Fruit fly (Drosophila melanogaster): ENCODE results near the gene Edg84A.
A peak's percentile ranks its signal among the peaks of the same experiment; 100 is the strongest.

Edg84A gene

DNA sequence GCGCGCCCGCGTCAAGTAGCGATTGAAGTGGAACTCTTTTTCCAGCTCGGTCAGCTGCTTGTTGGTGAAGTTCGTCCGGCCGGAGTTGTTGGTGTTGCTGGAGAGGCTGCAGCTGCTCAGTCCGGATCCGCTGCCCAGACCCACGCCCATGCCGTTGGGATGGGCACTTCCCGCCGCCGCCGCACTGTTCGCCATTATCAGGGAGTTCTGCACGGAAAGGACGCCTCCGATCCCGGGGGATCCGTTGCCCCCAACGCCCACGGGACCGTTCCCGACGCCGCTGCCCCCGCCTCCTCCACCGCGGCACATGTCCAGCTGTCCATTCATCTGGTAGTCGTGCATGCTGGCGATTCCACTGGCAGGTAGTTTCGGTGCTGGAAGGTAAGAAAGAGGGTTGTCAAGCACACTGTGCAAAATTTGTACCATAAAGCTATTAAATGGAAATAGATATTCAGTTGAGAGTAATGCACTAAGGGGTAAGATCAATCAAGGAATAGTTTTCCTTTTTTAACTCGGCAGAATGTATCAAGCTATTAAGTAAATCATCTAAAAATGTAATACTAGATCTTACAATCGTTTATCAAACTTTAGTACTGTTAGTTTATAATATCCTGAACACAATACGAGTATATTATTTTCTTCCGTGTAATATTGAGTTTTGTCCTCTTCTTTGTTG is 21.5 kb upstream of the Edg84A start:
- TF ChIP-seq CG16779 (tag; optimal IDR thresholded peaks at IDR 0.05) (no peak), Eip78C (GFP tag) (no peak), Gug (GFP tag; IDR thresholded peaks at IDR 0.05) (no peak), CG15336 (GFP tag; IDR thresholded peaks at IDR 0.05) (no peak), CG11294 (GFP tag; IDR thresholded peaks at IDR 0.05) (no peak), topi (GFP tag; optimal IDR thresholded peaks at IDR 0.05) (no peak), CG9139 (GFP tag; optimal IDR thresholded peaks at IDR 0.05) (no peak), net (GFP tag; optimal IDR thresholded peaks at IDR 0.05) (no peak), acj6 (GFP tag; optimal IDR thresholded peaks at IDR 0.05) (no peak), Ets21C (GFP tag; optimal IDR thresholded peaks at IDR 0.05) (no peak), CG34406 (GFP tag; optimal IDR thresholded peaks at IDR 0.05) (no peak), Eip75B (GFP tag; optimal IDR thresholded peaks at IDR 0.05) (no peak), Ets96B (tag; optimal IDR thresholded peaks at IDR 0.05) (no peak), CG6276 (GFP tag; optimal IDR thresholded peaks at IDR 0.05) (no peak), ss (GFP tag; optimal IDR thresholded peaks at IDR 0.05) (no peak), CG8319 (GFP tag; optimal IDR thresholded peaks at IDR 0.05) (no peak), CG6792 (GFP tag; optimal IDR thresholded peaks at IDR 0.05) (no peak), CG7368 (GFP tag; optimal IDR thresholded peaks at IDR 0.05) (no peak)

DNA sequence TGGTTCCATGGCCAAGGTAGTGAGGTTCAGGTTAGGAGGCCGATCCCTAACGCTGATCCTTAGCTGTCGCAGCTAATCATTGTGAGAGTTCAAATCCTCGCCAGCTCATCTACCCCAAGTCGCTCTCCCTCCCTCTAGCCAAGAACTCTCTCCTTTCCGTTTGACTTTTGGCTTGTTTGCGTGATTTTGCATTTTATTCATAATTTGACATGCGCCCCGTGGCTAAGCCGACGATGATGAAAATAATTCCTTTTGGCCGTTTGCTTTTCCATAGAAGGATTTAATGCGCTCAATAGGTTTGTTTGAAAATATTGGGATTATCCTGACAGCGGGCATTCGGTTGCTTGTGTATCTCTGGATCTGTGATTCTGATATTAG is 21.0 kb upstream of the Edg84A start:
- TF ChIP-seq dac (GFP tag; optimal IDR thresholded peaks at IDR 0.05), result no peak
- no peak for TF ChIP-seq CG6792 (GFP tag; optimal IDR thresholded peaks at IDR 0.05)

DNA sequence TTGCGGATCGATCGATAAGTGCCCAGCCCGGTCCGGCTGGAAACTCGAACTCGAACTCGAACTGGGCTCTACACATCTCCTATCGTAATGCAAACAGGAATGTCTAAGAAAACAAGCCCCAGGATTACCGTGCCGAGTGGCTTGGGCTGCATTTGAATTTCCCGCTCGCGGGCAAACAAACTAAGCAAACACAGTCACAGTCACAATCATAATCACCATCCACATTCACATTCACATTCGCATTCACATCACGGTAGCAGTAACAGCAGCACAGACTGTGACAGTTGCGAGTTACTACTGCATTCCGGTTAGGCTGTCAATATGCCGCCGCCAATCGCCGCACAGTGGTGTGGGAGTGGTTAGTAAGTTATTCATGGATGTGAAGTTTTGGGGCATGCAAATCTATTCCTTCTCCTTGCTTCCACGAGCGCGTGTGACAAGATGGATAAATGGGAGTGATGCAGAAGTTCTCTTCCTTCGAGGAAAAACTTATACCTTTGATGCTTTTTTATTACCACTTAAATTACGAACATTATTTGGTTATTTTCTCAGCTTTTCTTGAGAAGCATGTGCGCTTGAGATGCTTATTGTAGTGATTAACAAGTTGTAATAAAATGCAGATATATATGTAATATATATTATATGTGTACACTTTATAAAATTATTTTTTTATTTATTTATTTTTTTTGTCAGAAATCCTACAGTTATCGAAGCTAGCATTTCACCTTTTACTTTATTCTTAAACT is 19.7 kb upstream of the Edg84A start:
- TF ChIP-seq CG32006 (GFP tag; optimal IDR thresholded peaks at IDR 0.05), result peak; percentile 83
- TF ChIP-seq Hr4 (GFP tag; optimal IDR thresholded peaks at IDR 0.05), result peak; percentile 46
- TF ChIP-seq CG10669 (GFP tag; optimal IDR thresholded peaks at IDR 0.05), result no peak
- TF ChIP-seq CG10631 (GFP tag; optimal IDR thresholded peaks at IDR 0.05), result peak; percentile 43
- TF ChIP-seq svp (GFP tag), result peak; percentile 54
- TF ChIP-seq cyc (GFP tag; optimal IDR thresholded peaks at IDR 0.05), result no peak
- peak; percentile 32; the same call in 1 of the 3 replicates for TF ChIP-seq CG8119 (GFP tag; IDR thresholded peaks at IDR 0.05)
- TF ChIP-seq CG3919 (GFP tag; optimal IDR thresholded peaks at IDR 0.05), result peak; percentile 26
- TF ChIP-seq Ets96B (tag; optimal IDR thresholded peaks at IDR 0.05), result no peak
- TF ChIP-seq Hr38 (GFP tag; optimal IDR thresholded peaks at IDR 0.05), result no peak
- peak in 1 of 2 experiments; percentile 51 for TF ChIP-seq salr (GFP tag; optimal IDR thresholded peaks at IDR 0.05)
- no peak for TF ChIP-seq CG6808 (GFP tag; optimal IDR thresholded peaks at IDR 0.05)
- no peak for TF ChIP-seq CG8319 (GFP tag; optimal IDR thresholded peaks at IDR 0.05)
- TF ChIP-seq spab (GFP tag; optimal IDR thresholded peaks at IDR 0.05), result no peak
- no peak for TF ChIP-seq CG15336 (GFP tag; IDR thresholded peaks at IDR 0.05)
- no peak for TF ChIP-seq fd59A (GFP tag; optimal IDR thresholded peaks at IDR 0.05)
- TF ChIP-seq CG4318 (GFP tag; optimal IDR thresholded peaks at IDR 0.05), result peak; percentile 75
- no peak for TF ChIP-seq Eip75B (GFP tag; optimal IDR thresholded peaks at IDR 0.05)
- no peak for TF ChIP-seq CG11762 (GFP tag; optimal IDR thresholded peaks at IDR 0.05; ENCODE audit: insufficient read depth)
- no peak for TF ChIP-seq Hr39 (GFP tag; optimal IDR thresholded peaks at IDR 0.05)
- TF ChIP-seq pdm3 (GFP tag; optimal IDR thresholded peaks at IDR 0.05), result no peak
- peak; percentile 59 for TF ChIP-seq Eip78C (GFP tag)
- TF ChIP-seq ss (GFP tag; optimal IDR thresholded peaks at IDR 0.05), result peak in 1 of 2 experiments; percentile 15
- no peak for TF ChIP-seq Eip93F (GFP tag; optimal IDR thresholded peaks at IDR 0.05)
- TF ChIP-seq net (GFP tag; optimal IDR thresholded peaks at IDR 0.05), result peak; percentile 1
- TF ChIP-seq CG6792 (GFP tag; optimal IDR thresholded peaks at IDR 0.05), result no peak
- TF ChIP-seq Sox102F (GFP tag; optimal IDR thresholded peaks at IDR 0.05), result no peak
- TF ChIP-seq Gug (GFP tag; IDR thresholded peaks at IDR 0.05), result no peak
- TF ChIP-seq CG1621 (tag; optimal IDR thresholded peaks at IDR 0.05), result no peak
- no peak for TF ChIP-seq CG9139 (GFP tag; optimal IDR thresholded peaks at IDR 0.05)
- peak; percentile 2 for TF ChIP-seq Lpt (GFP tag; optimal IDR thresholded peaks at IDR 0.05)
- 0 out of 3 replicates have a peak, but pooled peaks have one; percentile 10 for TF ChIP-seq CG6163 (GFP tag; IDR thresholded peaks at IDR 0.05)
- TF ChIP-seq fd85E (GFP tag; optimal IDR thresholded peaks at IDR 0.05), result no peak
- TF ChIP-seq topi (GFP tag; optimal IDR thresholded peaks at IDR 0.05), result no peak
- TF ChIP-seq dac (GFP tag; optimal IDR thresholded peaks at IDR 0.05), result peak; percentile 1
- no peak for TF ChIP-seq Ets21C (GFP tag; optimal IDR thresholded peaks at IDR 0.05)
- peak; percentile 26; the same call in 1 of the 3 replicates for TF ChIP-seq eg (GFP tag; IDR thresholded peaks at IDR 0.05)
- no peak for TF ChIP-seq CG34406 (GFP tag; optimal IDR thresholded peaks at IDR 0.05)
- TF ChIP-seq fkh (GFP tag; optimal IDR thresholded peaks at IDR 0.05), result peak; percentile 88
